Worm (Caenorhabditis elegans) whole organism, L2 larva: ENCODE measurements around the gene Y17D7C.1.

Source experiments
- aly-2 ChIP-seq: fragments of 150-350 bp; optimal IDR thresholded peaks from 2 replicates; lab custom pipeline; 2014; ENCODE audit warnings: missing biosample characterization, missing genetic modification characterization
- ceh-16 ChIP-seq: fragments of 150-350 bp; optimal IDR thresholded peaks from 2 replicates; lab custom pipeline; 2014; ENCODE audit warnings: missing biosample characterization, missing genetic modification characterization
- egl-27 ChIP-seq: sonication (generic microtip); optimal IDR thresholded peaks from 3 replicates; lab custom pipeline; 2017; ENCODE audit warnings: missing biosample characterization, missing genetic modification reagents, missing genetic modification characterization
- lin-13 ChIP-seq: fragments of 150-350 bp; optimal IDR thresholded peaks from 2 replicates; lab custom pipeline; 2014; ENCODE audit warnings: missing biosample characterization, missing genetic modification reagents, missing genetic modification characterization
- lin-39 ChIP-seq: fragments of 150-350 bp; optimal IDR thresholded peaks from 2 replicates; lab custom pipeline; 2014; ENCODE audit warnings: missing biosample characterization, missing genetic modification reagents, missing genetic modification characterization
- lsy-2 ChIP-seq, 2 experiments: fragments of 150-350 bp in 1 of 2; sonication (generic microtip) in 1 of 2; optimal IDR thresholded peaks; 2 replicates each; lab custom pipeline; 2014 to 2017; ENCODE audit warnings: missing biosample characterization in 2 of 2, missing genetic modification characterization in 2 of 2
- nhr-11 ChIP-seq: fragments of 150-350 bp; optimal IDR thresholded peaks from 2 replicates; lab custom pipeline; 2014; ENCODE audit warnings: missing biosample characterization, missing genetic modification characterization
- nhr-237 ChIP-seq: fragments of 150-350 bp; optimal IDR thresholded peaks from 2 replicates; lab custom pipeline; 2014; ENCODE audit warnings: missing biosample characterization, missing genetic modification characterization
- skn-1 ChIP-seq: sonication (generic microtip); optimal IDR thresholded peaks from 2 replicates; lab custom pipeline; 2017; ENCODE audit warnings: missing biosample characterization, missing genetic modification characterization
- ztf-11 ChIP-seq: sonication (generic microtip); optimal IDR thresholded peaks from 2 replicates; lab custom pipeline; 2017; ENCODE audit warnings: missing biosample characterization, missing genetic modification characterization

DNA sequence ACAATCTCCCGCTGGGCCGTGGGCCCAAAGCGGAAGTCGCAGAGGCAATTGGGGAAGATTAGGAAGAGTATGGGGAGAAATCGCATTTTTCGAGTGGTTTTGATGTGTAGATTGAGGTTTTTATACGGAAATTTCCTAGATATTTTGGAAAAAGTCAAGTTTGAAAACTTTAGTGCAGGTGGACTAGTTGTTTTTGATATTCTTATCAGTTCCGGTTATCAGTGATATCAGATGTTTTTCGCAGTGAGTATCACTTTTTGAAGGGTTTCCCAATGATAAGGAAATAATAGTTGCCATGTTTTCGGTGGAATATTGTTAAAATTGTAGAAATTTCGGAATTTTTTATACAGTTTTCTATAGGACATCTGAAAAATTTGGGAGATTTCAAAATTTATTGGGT, 28.0 kb downstream of the Y17D7C.1 start, which contains the start of gene scl-20:
- no peak for TF ChIP-seq ztf-11 (tag; lab: Kevin White, UChicago)
- no peak for TF ChIP-seq skn-1 (tag; lab: Kevin White, UChicago)
- TF ChIP-seq lin-39, result no peak
- no peak for TF ChIP-seq lsy-2 (tag; optimal IDR thresholded peaks at IDR 0.05; lab: Kevin White, UChicago)
- no peak for TF ChIP-seq aly-2 (tag; lab: Kevin White, UChicago)
- no peak for TF ChIP-seq ceh-16
- TF ChIP-seq nhr-237 (tag; lab: Kevin White, UChicago), result no peak
- TF ChIP-seq lin-13, result no peak
- TF ChIP-seq egl-27, result no peak
- no peak for TF ChIP-seq nhr-11 (tag; lab: Kevin White, UChicago)
